Fruit fly (Drosophila melanogaster) whole organism, pupa: ENCODE results near the gene Cyp12a5.

ENCODE experiments used
- CG10348 ChIP-seq: fragments of 200-800 bp; sonication (Bioruptor generic); IDR thresholded peaks from 2 replicates; pipeline ENCODE4 v1.3.6; 2022; ENCODE audit warnings: missing biosample characterization, missing genetic modification characterization
- CG12605 ChIP-seq: fragments of 200-800 bp; sonication (Bioruptor generic); IDR thresholded peaks from 2 replicates; pipeline ENCODE4 v1.3.6; 2022; ENCODE audit warnings: missing biosample characterization, missing genetic modification characterization
- CG13204 ChIP-seq: fragments of 200-800 bp; sonication (Bioruptor generic); optimal IDR thresholded peaks from 2 replicates; lab custom pipeline; 2018; ENCODE audit warnings: missing biosample characterization, mild to moderate bottlenecking, missing genetic modification characterization, moderate library complexity
- CG14655 ChIP-seq: fragments of 200-800 bp; sonication (Bioruptor generic); optimal IDR thresholded peaks from 3 replicates; lab custom pipeline; 2017; ENCODE audit warnings: mild to moderate bottlenecking, missing biosample characterization, missing genetic modification reagents, missing genetic modification characterization
- CG15710 ChIP-seq: fragments of 200-800 bp; sonication (Bioruptor generic); optimal IDR thresholded peaks from 2 replicates; lab custom pipeline; 2018; ENCODE audit warnings: missing biosample characterization, mild to moderate bottlenecking, missing genetic modification characterization, moderate library complexity
- CG17806 ChIP-seq: fragments of 200-800 bp; sonication (Bioruptor generic); optimal IDR thresholded peaks from 2 replicates; lab custom pipeline; 2018; ENCODE audit warnings: missing biosample characterization, mild to moderate bottlenecking, missing genetic modification characterization, moderate library complexity
- CG32121 ChIP-seq: fragments of 200-800 bp; sonication (Bioruptor generic); IDR thresholded peaks from 2 replicates; pipeline ENCODE4 v1.3.6; 2022; ENCODE audit warnings: missing biosample characterization, missing genetic modification characterization
- CG34367 ChIP-seq: fragments of 200-800 bp; sonication (Bioruptor generic); optimal IDR thresholded peaks from 2 replicates; lab custom pipeline; 2018; ENCODE audit warnings: missing biosample characterization, mild to moderate bottlenecking, missing genetic modification characterization
- CG4496 ChIP-seq: fragments of 200-800 bp; sonication (Bioruptor generic); IDR thresholded peaks from 3 replicates; pipeline ENCODE4 v1.3.6; 2022; ENCODE audit warnings: missing biosample characterization, missing genetic modification characterization
- CG8159 ChIP-seq: fragments of 200-800 bp; sonication (Bioruptor generic); optimal IDR thresholded peaks from 3 replicates; lab custom pipeline; 2018; ENCODE audit warnings: missing biosample characterization, mild to moderate bottlenecking, missing genetic modification characterization, moderate library complexity
- CG8301 ChIP-seq: fragments of 200-800 bp; sonication (Bioruptor generic); optimal IDR thresholded peaks from 2 replicates; lab custom pipeline; 2018; ENCODE audit warnings: missing biosample characterization, mild to moderate bottlenecking, missing genetic modification characterization
- CG9948 ChIP-seq: fragments of 200-800 bp; sonication (Bioruptor generic); optimal IDR thresholded peaks from 2 replicates; lab custom pipeline; 2018; ENCODE audit warnings: missing biosample characterization, mild to moderate bottlenecking, missing genetic modification characterization, moderate library complexity
- D1 ChIP-seq: fragments of 200-800 bp; sonication (Bioruptor generic); optimal IDR thresholded peaks from 2 replicates; lab custom pipeline; 2018; ENCODE audit warnings: missing biosample characterization, mild to moderate bottlenecking, missing genetic modification characterization, moderate library complexity
- EcR ChIP-seq: fragments of 200-800 bp; sonication (Bioruptor generic); optimal IDR thresholded peaks from 3 replicates; lab custom pipeline; 2019; ENCODE audit warnings: missing biosample characterization, missing genetic modification characterization, mild to moderate bottlenecking, moderate library complexity, missing genetic modification reagents
- Ets98B ChIP-seq: fragments of 200-800 bp; sonication (Bioruptor generic); IDR thresholded peaks from 2 replicates; pipeline ENCODE4 v1.3.6; 2022; ENCODE audit warnings: missing biosample characterization, missing genetic modification characterization
- Pif1A ChIP-seq: fragments of 200-800 bp; sonication (Bioruptor generic); optimal IDR thresholded peaks from 3 replicates; lab custom pipeline; 2016; ENCODE audit warnings: missing biosample characterization, missing genetic modification characterization
- Pif1B ChIP-seq: fragments of 200-800 bp; sonication (Bioruptor generic); optimal IDR thresholded peaks from 3 replicates; lab custom pipeline; 2016; ENCODE audit warnings: missing biosample characterization, missing genetic modification characterization
- Snoo ChIP-seq: fragments of 200-800 bp; sonication (Bioruptor generic); optimal IDR thresholded peaks from 3 replicates; lab custom pipeline; 2017; ENCODE audit warnings: missing biosample characterization, mild to moderate bottlenecking, missing genetic modification characterization, inconsistent platforms
- fd96Ca ChIP-seq: fragments of 200-800 bp; sonication (Bioruptor generic); IDR thresholded peaks from 3 replicates; pipeline ENCODE4 v1.3.6; 2022; ENCODE audit warnings: missing biosample characterization, missing genetic modification characterization
- gl ChIP-seq: fragments of 200-800 bp; sonication (Bioruptor generic); optimal IDR thresholded peaks from 2 replicates; lab custom pipeline; 2018; ENCODE audit warnings: missing biosample characterization, mild to moderate bottlenecking, missing genetic modification characterization
- rn ChIP-seq: fragments of 200-800 bp; sonication (Bioruptor generic); IDR thresholded peaks from 2 replicates; pipeline ENCODE4 v1.3.6; 2022; ENCODE audit warnings: missing biosample characterization, missing genetic modification characterization

Gene Cyp12a5

DNA sequence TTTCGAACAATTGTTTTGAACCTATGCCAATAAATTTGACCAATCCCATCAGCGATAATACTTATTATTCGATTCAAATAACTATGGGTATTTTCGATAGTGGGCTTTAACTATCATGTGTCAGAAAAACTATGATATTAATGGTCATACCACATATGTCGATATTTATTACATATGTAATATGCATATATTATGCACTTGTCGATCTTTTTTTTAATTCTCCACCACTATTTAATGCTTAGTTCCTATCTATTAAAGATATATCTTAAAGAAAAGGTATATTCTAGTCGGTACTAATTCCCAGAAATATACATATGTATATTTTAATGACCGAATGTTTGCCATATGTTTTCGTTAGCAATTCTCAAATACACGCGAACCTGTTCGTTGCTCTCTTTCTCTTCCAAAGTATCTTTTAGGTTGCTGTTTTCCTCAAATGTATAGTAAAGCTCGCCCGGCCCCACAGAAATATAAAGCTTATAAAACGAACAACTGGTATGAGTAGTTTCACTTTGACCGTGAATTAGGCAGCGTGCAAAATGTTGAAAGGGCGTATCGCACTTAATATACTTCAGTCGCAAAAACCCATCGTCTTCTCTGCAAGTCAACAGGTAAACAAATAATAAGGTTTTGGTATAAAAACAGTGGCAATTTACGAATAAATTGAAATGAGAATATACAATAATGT, at the start of gene Cyp12a5:
Cyp12a5 (plus strand) TSS at position 503 of the 688 bp plus-strand sequence.
- no peak for TF ChIP-seq CG13204 (GFP tag; lab: Kevin White, UChicago)
- no peak for TF ChIP-seq CG10348 (GFP tag; lab: Robert Waterston, UW)
- TF ChIP-seq D1 (tag; lab: Kevin White, UChicago) = no peak
- no peak for TF ChIP-seq CG15710 (tag; lab: Kevin White, UChicago)
- TF ChIP-seq Pif1A (GFP tag; lab: Kevin White, UChicago) = no peak
- TF ChIP-seq CG9948 (tag; lab: Kevin White, UChicago) = no peak
- TF ChIP-seq EcR = no peak
- TF ChIP-seq CG17806 (tag; lab: Kevin White, UChicago) = no peak
- no peak for TF ChIP-seq gl (tag; lab: Kevin White, UChicago)
- no peak for TF ChIP-seq CG4496 (GFP tag; lab: Robert Waterston, UW)
- TF ChIP-seq CG34367 (tag; lab: Kevin White, UChicago) = no peak
- TF ChIP-seq Pif1B (GFP tag; lab: Kevin White, UChicago) = no peak
- no peak for TF ChIP-seq Snoo (tag; lab: Kevin White, UChicago)
- no peak for TF ChIP-seq CG12605
- no peak for TF ChIP-seq fd96Ca (GFP tag; lab: Robert Waterston, UW)
- TF ChIP-seq CG8159 = no peak
- no peak for TF ChIP-seq CG8301 (tag; lab: Kevin White, UChicago)

dm6 chr3R:19088962-19089597, 43.4 kb upstream of the Cyp12a5 start:
- TF ChIP-seq CG32121 (GFP tag; lab: Robert Waterston, UW) = no peak
- no peak for TF ChIP-seq CG17806 (tag; lab: Kevin White, UChicago)
- TF ChIP-seq rn (GFP tag; lab: Robert Waterston, UW) = no peak
- no peak for TF ChIP-seq CG8301 (tag; lab: Kevin White, UChicago)
- TF ChIP-seq CG15710 (tag; lab: Kevin White, UChicago) = no peak
- no peak for TF ChIP-seq CG10348 (GFP tag; lab: Robert Waterston, UW)
- no peak for TF ChIP-seq CG34367 (tag; lab: Kevin White, UChicago)
- TF ChIP-seq Ets98B (GFP tag; lab: Robert Waterston, UW) = no peak
- no peak for TF ChIP-seq CG4496 (GFP tag; lab: Robert Waterston, UW)
- TF ChIP-seq CG12605 = no peak
- TF ChIP-seq CG8159 = no peak
- no peak for TF ChIP-seq Pif1A (GFP tag; lab: Kevin White, UChicago)
- no peak for TF ChIP-seq D1 (tag; lab: Kevin White, UChicago)
- TF ChIP-seq Pif1B (GFP tag; lab: Kevin White, UChicago) = no peak
- TF ChIP-seq Snoo (tag; lab: Kevin White, UChicago) = no peak
- TF ChIP-seq fd96Ca (GFP tag; lab: Robert Waterston, UW) = no peak
- TF ChIP-seq CG13204 (GFP tag; lab: Kevin White, UChicago) = no peak
- TF ChIP-seq CG14655 = no peak
- TF ChIP-seq gl (tag; lab: Kevin White, UChicago) = no peak

DNA sequence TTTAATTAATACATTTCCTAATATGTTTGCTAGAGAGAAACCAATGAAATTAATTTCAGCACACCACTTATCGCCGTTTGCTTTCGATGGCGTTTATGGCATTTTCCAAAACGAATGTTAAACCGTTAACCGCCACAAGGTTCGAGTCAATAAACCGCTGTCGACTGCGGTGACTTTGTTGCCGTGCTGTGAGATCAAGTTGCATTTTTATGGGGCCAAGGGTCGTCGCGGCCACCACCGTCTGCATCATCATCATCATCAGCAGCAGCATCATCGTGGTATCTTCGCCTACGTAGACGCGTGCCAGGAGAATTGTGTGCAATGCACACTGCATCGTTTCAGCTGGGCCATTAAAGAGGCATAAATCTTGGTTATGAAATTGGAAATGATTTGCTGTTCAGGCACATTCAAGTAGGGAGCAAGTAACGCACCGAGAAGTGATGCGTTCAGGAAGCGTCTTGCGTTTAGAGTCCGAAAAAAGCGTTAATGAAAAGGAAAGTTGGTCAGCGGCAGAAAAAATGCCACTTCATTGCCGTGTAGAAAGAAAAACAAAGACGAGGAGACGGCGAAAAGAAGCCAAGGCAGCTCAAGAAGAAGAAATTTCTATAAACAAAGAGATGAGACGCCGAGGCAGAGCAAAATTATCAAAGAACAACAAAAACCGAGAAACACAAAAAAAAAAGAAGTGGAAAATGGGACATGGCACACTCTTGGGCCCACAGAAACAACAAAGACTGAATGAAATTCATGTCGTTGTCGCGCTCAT, 41.3 kb upstream of the Cyp12a5 start:
- TF ChIP-seq rn (GFP tag; lab: Robert Waterston, UW) (no peak), CG8159 (no peak), EcR (peak; percentile 11), CG10348 (GFP tag; lab: Robert Waterston, UW) (no peak), CG13204 (GFP tag; lab: Kevin White, UChicago) (no peak), CG34367 (tag; lab: Kevin White, UChicago) (no peak), CG9948 (tag; lab: Kevin White, UChicago) (no peak)

DNA sequence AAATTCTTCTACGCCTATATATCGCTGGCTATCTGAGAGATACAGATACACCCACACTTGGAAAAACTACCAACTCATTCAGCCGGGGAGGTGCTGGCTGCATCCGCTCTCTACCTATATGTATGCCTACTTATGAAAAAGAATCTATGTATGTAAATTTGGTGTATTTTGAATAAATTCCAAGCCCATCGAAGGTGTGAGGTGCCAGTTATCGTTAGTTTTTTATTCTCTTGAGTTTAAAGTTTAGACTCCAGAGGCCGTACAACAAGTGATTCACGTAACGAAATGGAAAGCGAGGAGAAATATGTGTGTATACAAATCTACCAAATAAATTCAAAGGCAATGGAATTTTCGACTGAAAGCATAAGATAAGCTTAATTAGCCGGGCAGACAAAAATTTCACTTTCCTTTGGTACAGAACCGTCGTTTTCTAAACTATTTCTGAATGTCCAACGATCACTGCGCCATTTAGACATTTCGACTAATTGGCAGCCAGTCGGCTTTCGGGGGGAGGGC, 40.6 kb upstream of the Cyp12a5 start:
- no peak for TF ChIP-seq Ets98B (GFP tag; lab: Robert Waterston, UW)
- TF ChIP-seq CG8301 (tag; lab: Kevin White, UChicago) = no peak
- no peak for TF ChIP-seq CG32121 (GFP tag; lab: Robert Waterston, UW)

dm6 chr3R:19092367-19093126, 39.9 kb upstream of the Cyp12a5 start:
- TF ChIP-seq fd96Ca (GFP tag; lab: Robert Waterston, UW) = no peak
- no peak for TF ChIP-seq D1 (tag; lab: Kevin White, UChicago)
- no peak for TF ChIP-seq CG10348 (GFP tag; lab: Robert Waterston, UW)
- TF ChIP-seq gl (tag; lab: Kevin White, UChicago) = no peak
- TF ChIP-seq CG8159 = no peak
